Worm (Caenorhabditis elegans) whole organism, young adult: ENCODE data around the gene C15H11.10.
A peak's percentile ranks its signal among the peaks of the same experiment; 100 is the strongest.

ENCODE experiments used
- C17E4.6 ChIP-seq: fragments of 200-800 bp; sonication (Bioruptor generic); IDR thresholded peaks from 2 replicates; pipeline ENCODE4 v1.3.6; 2022; ENCODE audit warnings: missing genetic modification reagents, missing genetic modification characterization, missing compliant biosample characterization
- F23B12.7 ChIP-seq: sonication (generic microtip); optimal IDR thresholded peaks from 2 replicates; lab custom pipeline; 2017; ENCODE audit warnings: missing genetic modification characterization, mild to moderate bottlenecking, missing compliant biosample characterization, antibody characterized with exemption, moderate library complexity; ENCODE audit not compliant: insufficient read depth
- F33H1.4 ChIP-seq: fragments of 200-800 bp; sonication (Bioruptor generic); IDR thresholded peaks from 2 replicates; pipeline ENCODE4 v1.3.6; 2022; ENCODE audit warnings: missing genetic modification reagents, missing genetic modification characterization, missing compliant biosample characterization
- F52B5.7 ChIP-seq: sonication (generic microtip); optimal IDR thresholded peaks from 2 replicates; lab custom pipeline; 2016; ENCODE audit warnings: mild to moderate bottlenecking, missing genetic modification characterization, missing compliant biosample characterization
- F55B11.4 ChIP-seq: sonication (generic microtip); optimal IDR thresholded peaks from 2 replicates; lab custom pipeline; 2016; ENCODE audit warnings: missing compliant biosample characterization, missing genetic modification characterization, borderline replicate concordance; ENCODE audit not compliant: insufficient read depth
- F57C9.4 ChIP-seq: sonication (generic microtip); optimal IDR thresholded peaks from 2 replicates; lab custom pipeline; 2017; ENCODE audit warnings: mild to moderate bottlenecking, missing genetic modification characterization, missing compliant biosample characterization
- K11D2.4 ChIP-seq: fragments of 200-800 bp; sonication (Bioruptor generic); IDR thresholded peaks from 2 replicates; pipeline ENCODE4 v1.3.6; 2022; ENCODE audit warnings: missing genetic modification reagents, missing genetic modification characterization, missing compliant biosample characterization
- K12H6.12 ChIP-seq: fragments of 200-800 bp; sonication (Bioruptor generic); optimal IDR thresholded peaks from 2 replicates; lab custom pipeline; 2018; ENCODE audit warnings: mild to moderate bottlenecking, missing genetic modification characterization, missing compliant biosample characterization
- Y95B8A.8 ChIP-seq: fragments of 200-800 bp; sonication (Bioruptor generic); IDR thresholded peaks from 2 replicates; pipeline ENCODE4 v1.3.6; 2022; ENCODE audit warnings: missing genetic modification reagents, missing genetic modification characterization, missing compliant biosample characterization
- ZK185.1 ChIP-seq: sonication (generic microtip); optimal IDR thresholded peaks from 2 replicates; lab custom pipeline; 2016; ENCODE audit warnings: mild to moderate bottlenecking, missing genetic modification characterization, missing compliant biosample characterization; ENCODE audit not compliant: poor library complexity, severe bottlenecking
- ama-1 ChIP-seq, 3 experiments: fragments of 150-350 bp in 1 of 3; sonication (generic microtip) in 2 of 3; optimal IDR thresholded peaks; 2 replicates each; lab custom pipeline; 2014 to 2018; ENCODE audit warnings: missing biosample characterization in 2 of 3, missing genetic modification characterization in 2 of 3, missing genetic modification reagents in 2 of 3
- cebp-1 ChIP-seq, 2 experiments: fragments of 200-800 bp in 1 of 2; sonication (Bioruptor generic) in 1 of 2; sonication (generic microtip) in 1 of 2; IDR thresholded peaks in 1 of 2; optimal IDR thresholded peaks in 1 of 2; 2 replicates each; pipeline versions ENCODE4 v1.3.6 to Lab custom; 2017 to 2022; ENCODE audit warnings: missing compliant biosample characterization in 2 of 2, missing genetic modification characterization in 2 of 2, mild to moderate bottlenecking in 1 of 2, missing genetic modification reagents in 1 of 2, moderate library complexity in 1 of 2
- cebp-2 ChIP-seq: fragments of 200-800 bp; sonication (Bioruptor generic); IDR thresholded peaks from 2 replicates; pipeline ENCODE4 v1.3.6; 2022; ENCODE audit warnings: missing genetic modification characterization, missing compliant biosample characterization
- ceh-100 ChIP-seq: fragments of 200-800 bp; sonication (Bioruptor generic); IDR thresholded peaks from 2 replicates; pipeline ENCODE4 v1.3.6; 2022; ENCODE audit warnings: missing genetic modification reagents, missing genetic modification characterization, missing compliant biosample characterization
- dox-1 ChIP-seq: fragments of 200-800 bp; sonication (Bioruptor generic); IDR thresholded peaks from 2 replicates; pipeline ENCODE4 v1.3.6; 2022; ENCODE audit warnings: missing genetic modification reagents, missing genetic modification characterization, missing compliant biosample characterization
- dpff-1 ChIP-seq: sonication (generic microtip); optimal IDR thresholded peaks from 2 replicates; lab custom pipeline; 2017; ENCODE audit warnings: mild to moderate bottlenecking, missing genetic modification characterization, missing compliant biosample characterization
- egl-44 ChIP-seq: fragments of 200-800 bp; sonication (Bioruptor generic); IDR thresholded peaks from 2 replicates; pipeline ENCODE4 v1.3.6; 2022; ENCODE audit warnings: missing genetic modification reagents, missing genetic modification characterization, missing compliant biosample characterization
- hmg-20 ChIP-seq: fragments of 200-800 bp; sonication (Bioruptor generic); IDR thresholded peaks from 2 replicates; pipeline ENCODE4 v1.3.6; 2022; ENCODE audit warnings: missing genetic modification reagents, missing genetic modification characterization, missing compliant biosample characterization
- hrde-1 ChIP-seq: sonication (generic microtip); optimal IDR thresholded peaks from 2 replicates; lab custom pipeline; 2016; ENCODE audit warnings: missing genetic modification characterization, mild to moderate bottlenecking, missing compliant biosample characterization, moderate library complexity, missing genotype, missing genetic modification reagents, borderline replicate concordance
- lag-1 ChIP-seq: fragments of 200-800 bp; sonication (Bioruptor generic); IDR thresholded peaks from 2 replicates; pipeline ENCODE4 v1.3.6; 2022; ENCODE audit warnings: missing genetic modification reagents, missing genetic modification characterization, missing compliant biosample characterization
- lin-26 ChIP-seq: fragments of 200-800 bp; sonication (Bioruptor generic); IDR thresholded peaks from 2 replicates; pipeline ENCODE4 v1.3.6; 2022; ENCODE audit warnings: missing genetic modification reagents, missing genetic modification characterization, missing compliant biosample characterization
- lin-35 ChIP-seq, 3 experiments: fragments of 150-350 bp in 2 of 3; sonication (generic microtip) in 1 of 3; optimal IDR thresholded peaks; 2 replicates each; lab custom pipeline; 2014 to 2018; ENCODE audit warnings: missing biosample characterization in 3 of 3, missing genetic modification characterization in 3 of 3, missing genetic modification reagents in 3 of 3
- lin-54 ChIP-seq: fragments of 200-800 bp; sonication (Bioruptor generic); optimal IDR thresholded peaks from 2 replicates; lab custom pipeline; 2018; ENCODE audit warnings: mild to moderate bottlenecking, missing genetic modification characterization, missing compliant biosample characterization
- lsl-1 ChIP-seq: fragments of 200-800 bp; sonication (Bioruptor generic); optimal IDR thresholded peaks from 2 replicates; lab custom pipeline; 2018; ENCODE audit warnings: mild to moderate bottlenecking, missing genetic modification characterization, moderate library complexity, missing compliant biosample characterization
- madf-8 ChIP-seq: fragments of 200-800 bp; sonication (Bioruptor generic); conservative IDR thresholded peaks from 2 replicates; pipeline ENCODE4 v1.3.6; 2022; ENCODE audit warnings: missing genetic modification reagents, missing genetic modification characterization, missing compliant biosample characterization
- mcd-1 ChIP-seq: fragments of 200-800 bp; sonication (Bioruptor generic); IDR thresholded peaks from 2 replicates; pipeline ENCODE4 v1.3.6; 2022; ENCODE audit warnings: missing genetic modification reagents, missing genetic modification characterization, missing compliant biosample characterization
- mel-28 ChIP-seq: sonication (generic microtip); optimal IDR thresholded peaks from 2 replicates; lab custom pipeline; 2016; ENCODE audit warnings: borderline replicate concordance, mild to moderate bottlenecking, missing genetic modification characterization, missing compliant biosample characterization
- pbrm-1 ChIP-seq: fragments of 200-800 bp; sonication (Bioruptor generic); IDR thresholded peaks from 2 replicates; pipeline ENCODE4 v1.3.6; 2022; ENCODE audit warnings: missing genetic modification reagents, missing genetic modification characterization, missing compliant biosample characterization
- rec-8 ChIP-seq, 2 experiments: sonication (generic microtip); optimal IDR thresholded peaks; 2 replicates each; lab custom pipeline; 2016; ENCODE audit warnings: mild to moderate bottlenecking in 2 of 2, missing genetic modification characterization in 2 of 2, missing genetic modification reagents in 2 of 2, missing genotype in 2 of 2, missing biosample characterization in 1 of 2, missing compliant biosample characterization in 1 of 2, moderate library complexity in 1 of 2
- repo-1 ChIP-seq: sonication (generic microtip); optimal IDR thresholded peaks from 2 replicates; lab custom pipeline; 2017; ENCODE audit warnings: mild to moderate bottlenecking, missing genetic modification characterization, missing compliant biosample characterization
- sdz-38 ChIP-seq: sonication (generic microtip); optimal IDR thresholded peaks from 2 replicates; lab custom pipeline; 2016; ENCODE audit warnings: missing genotype, missing genetic modification characterization, missing compliant biosample characterization
- sea-2 ChIP-seq: fragments of 200-800 bp; sonication (Bioruptor generic); IDR thresholded peaks from 2 replicates; pipeline ENCODE4 v1.3.6; 2022; ENCODE audit warnings: missing genetic modification characterization, missing compliant biosample characterization
- snpc-1.3 ChIP-seq: sonication (generic microtip); optimal IDR thresholded peaks from 2 replicates; lab custom pipeline; 2017; ENCODE audit warnings: missing genetic modification characterization, mild to moderate bottlenecking, missing compliant biosample characterization, antibody characterized with exemption, moderate library complexity, missing genotype, missing genetic modification reagents; ENCODE audit not compliant: insufficient read depth
- snpc-3.4 ChIP-seq: sonication (generic microtip); optimal IDR thresholded peaks from 2 replicates; lab custom pipeline; 2017; ENCODE audit warnings: missing genetic modification characterization, mild to moderate bottlenecking, missing compliant biosample characterization, antibody characterized with exemption, moderate library complexity, missing genotype, missing genetic modification reagents
- snpc-4 ChIP-seq, 5 experiments: fragments of 150-350 bp in 1 of 5; sonication (generic microtip) in 4 of 5; optimal IDR thresholded peaks; 2 replicates each; lab custom pipeline; 2014 to 2018; ENCODE audit warnings: missing genetic modification characterization in 5 of 5, missing biosample characterization in 3 of 5, antibody characterized with exemption in 2 of 5, mild to moderate bottlenecking in 2 of 5, missing compliant biosample characterization in 2 of 5, missing genotype in 2 of 5, moderate library complexity in 2 of 5, missing genetic modification reagents in 1 of 5
- ztf-18 ChIP-seq: sonication (generic microtip); optimal IDR thresholded peaks from 2 replicates; lab custom pipeline; 2016; ENCODE audit warnings: missing genotype, mild to moderate bottlenecking, missing genetic modification characterization, missing compliant biosample characterization

The C15H11.10 gene

DNA sequence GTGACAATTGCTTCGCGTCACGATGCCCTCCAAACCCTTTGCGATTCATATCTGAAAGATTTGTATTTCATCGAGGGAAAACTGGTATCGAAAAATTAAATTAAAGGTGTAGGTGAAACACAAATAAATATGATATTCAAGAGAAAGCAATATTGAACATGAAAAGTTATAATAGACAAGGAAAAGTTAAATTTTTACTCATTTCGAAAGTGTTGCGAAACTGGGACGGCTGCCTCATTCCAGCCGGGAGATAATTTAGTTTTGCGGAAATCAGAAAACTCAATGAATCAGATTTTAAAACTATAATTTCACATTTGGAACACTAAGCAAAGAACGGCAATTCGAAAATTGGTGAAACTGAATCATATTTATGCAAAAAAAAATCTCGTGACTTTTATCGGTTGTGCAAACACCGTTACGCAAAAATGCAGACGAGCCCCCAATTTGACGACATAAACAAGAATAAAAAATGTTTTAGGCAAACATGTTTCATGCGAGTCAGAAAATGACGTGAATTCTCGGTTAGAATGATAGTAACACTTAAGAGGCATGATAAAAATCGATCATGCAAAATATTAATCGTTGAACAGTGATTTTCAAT lies 23.1 kb downstream of the C15H11.10 start, which contains the start of the genes nxf-1 and C15H11.11 (continued):
- TF ChIP-seq K11D2.4 (no peak), ZK185.1 (tag; lab: Kevin White, UChicago) (peak; percentile 74), snpc-1.3 (tag; lab: Kevin White, UChicago) (peak; percentile 29), lin-26 (GFP tag; lab: Robert Waterston, UW) (0 out of 2 replicates have a peak, but pooled peaks have one; percentile 5), C17E4.6 (GFP tag; lab: Robert Waterston, UW) (no peak), ceh-100 (peak; percentile 44; the same call in 1 of the 2 replicates), mcd-1 (peak; percentile 66), snpc-4 (GFP tag; optimal IDR thresholded peaks at IDR 0.05; lab: Kevin White, UChicago) (no peak), snpc-4 (tag; optimal IDR thresholded peaks at IDR 0.05; lab: Kevin White, UChicago) (peak in 3 of 4 experiments; percentile 50 to 72 (median 61)), cebp-2 (GFP tag; lab: Robert Waterston, UW) (no peak), lin-35 (GFP tag; optimal IDR thresholded peaks at IDR 0.05; lab: Kevin White, UChicago) (peak in 1 of 3 experiments; percentile 33), cebp-1 (GFP tag; IDR thresholded peaks at IDR 0.05; lab: Robert Waterston, UW) (peak; percentile 54; the same call in 1 of the 2 replicates), cebp-1 (tag; optimal IDR thresholded peaks at IDR 0.05; lab: Kevin White, UChicago) (peak; percentile 90)
- TF ChIP-seq, all 124 proteins: peak for 28

DNA sequence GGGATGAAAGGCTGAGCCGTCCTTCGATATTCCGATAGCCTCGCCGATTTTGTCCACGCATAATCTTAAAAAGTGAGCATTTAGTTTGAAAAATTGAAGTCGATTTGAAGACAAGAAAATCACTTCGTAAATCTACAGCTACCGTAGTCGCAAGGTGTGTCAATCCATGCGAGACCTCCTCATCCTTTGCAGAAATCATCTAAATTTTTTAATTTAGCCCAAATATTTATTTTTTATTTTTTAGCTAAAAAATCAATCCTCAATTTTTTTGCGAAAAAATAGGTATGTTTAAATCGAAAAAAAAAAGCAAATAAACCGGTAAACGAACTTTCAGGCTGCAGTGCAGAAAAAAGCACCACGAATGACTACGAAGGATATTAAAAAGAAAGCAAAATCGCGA lies 25.8 kb downstream of the C15H11.10 start, which contains the start of the genes nxf-2 and set-31:
Gene nxf-2 (minus strand): TSS at position 101 of the 400 bp plus-strand sequence.
Gene set-31 (plus strand): TSS at position 169 of the 400 bp plus-strand sequence.
- TF ChIP-seq egl-44 (GFP tag; lab: Robert Waterston, UW), result no peak
- TF ChIP-seq dpff-1 (tag; lab: Kevin White, UChicago), result no peak
- peak; percentile 58 for TF ChIP-seq lsl-1 (GFP tag; lab: Kevin White, UChicago)
- no peak for TF ChIP-seq F52B5.7 (tag; lab: Kevin White, UChicago)
- TF ChIP-seq F33H1.4 (GFP tag; lab: Robert Waterston, UW), result peak; percentile 46; the same call in 1 of the 2 replicates
- TF ChIP-seq hmg-20 (GFP tag; lab: Robert Waterston, UW), result no peak
- TF ChIP-seq, all 124 proteins: peak for 2

- TF ChIP-seq F23B12.7 (no peak), hrde-1 (tag; lab: Kevin White, UChicago) (peak; percentile 77), K12H6.12 (no peak), lag-1 (GFP tag; lab: Robert Waterston, UW) (no peak), lin-54 (peak; percentile 4), sea-2 (GFP tag; lab: Robert Waterston, UW) (no peak), ama-1 (optimal IDR thresholded peaks at IDR 0.05; lab: Kevin White, UChicago) (no peak), ama-1 (GFP tag; optimal IDR thresholded peaks at IDR 0.05; lab: Kevin White, UChicago) (peak in 1 of 2 experiments; percentile 58), madf-8 (GFP tag; lab: Robert Waterston, UW) (no peak), sdz-38 (no peak), F55B11.4 (no peak), repo-1 (peak; percentile 21), rec-8 (tag; optimal IDR thresholded peaks at IDR 0.05; lab: Kevin White, UChicago) (peak in 1 of 2 experiments; percentile 32), snpc-3.4 (tag; lab: Kevin White, UChicago) (peak; percentile 8), F57C9.4 (tag; lab: Kevin White, UChicago) (no peak), cebp-1 (GFP tag; IDR thresholded peaks at IDR 0.05; lab: Robert Waterston, UW) (no peak), cebp-1 (tag; optimal IDR thresholded peaks at IDR 0.05; lab: Kevin White, UChicago) (peak; percentile 8), pbrm-1 (GFP tag; lab: Robert Waterston, UW) (peak; percentile 51; the same call in 1 of the 2 replicates), Y95B8A.8 (GFP tag; lab: Robert Waterston, UW) (peak; percentile 83; the same call in 1 of the 2 replicates), ztf-18 (no peak), mcd-1 (no peak; the same call in 1 of the 2 replicates), mel-28 (no peak), dox-1 (no peak)
These were observed 27.9 kb downstream of the C15H11.10 start for ce11 chrV:14419855-14420254.
